Worm (Caenorhabditis elegans) whole organism, L4 larva: ENCODE results near the gene R01E6.5.

Source experiments
- F44E2.7 ChIP-seq: fragments of 200-800 bp; sonication (Bioruptor generic); IDR thresholded peaks from 2 replicates; pipeline ENCODE4 v2.1.2; 2022; ENCODE audit warnings: missing genetic modification characterization, missing compliant biosample characterization
- F49E8.2 ChIP-seq: sonication (generic microtip); optimal IDR thresholded peaks from 2 replicates; lab custom pipeline; 2016; ENCODE audit warnings: missing compliant biosample characterization, mild to moderate bottlenecking, missing genetic modification characterization, borderline replicate concordance
- R02D3.7 ChIP-seq: fragments of 150-350 bp; sonication (generic microtip); optimal IDR thresholded peaks from 3 replicates; lab custom pipeline; 2014; ENCODE audit warnings: missing biosample characterization, missing genetic modification characterization
- T26A8.4 ChIP-seq: fragments of 200-800 bp; sonication (Bioruptor generic); IDR thresholded peaks from 2 replicates; pipeline ENCODE4 v1.3.6; 2022; ENCODE audit warnings: missing genetic modification characterization, missing compliant biosample characterization
- ZK337.2 ChIP-seq: fragments of 200-800 bp; sonication (Bioruptor generic); IDR thresholded peaks from 2 replicates; pipeline ENCODE4 v1.3.6; 2022; ENCODE audit warnings: missing genetic modification reagents, missing genetic modification characterization, missing compliant biosample characterization
- ZK546.5 ChIP-seq, 2 experiments: sonication (generic microtip); optimal IDR thresholded peaks; 2 replicates each; lab custom pipeline; 2017; ENCODE audit warnings: missing biosample characterization in 2 of 2, missing genetic modification characterization in 2 of 2
- aha-1 ChIP-seq: fragments of 150-350 bp; peaks from one replicate; lab custom pipeline; 2014; ENCODE audit warnings: missing biosample characterization, missing genetic modification characterization
- aly-2 ChIP-seq: sonication (generic microtip); optimal IDR thresholded peaks from 2 replicates; lab custom pipeline; 2018; ENCODE audit warnings: missing biosample characterization, missing genetic modification characterization
- ama-1 ChIP-seq: fragments of 150-350 bp; optimal IDR thresholded peaks from 2 replicates; lab custom pipeline; 2014; ENCODE audit warnings: inconsistent platforms, mixed read lengths
- attf-4 ChIP-seq: sonication (generic microtip); optimal IDR thresholded peaks from 3 replicates; lab custom pipeline; 2017; ENCODE audit warnings: missing biosample characterization, missing genetic modification characterization
- ceh-28 ChIP-seq: fragments of 150-350 bp; optimal IDR thresholded peaks from 2 replicates; lab custom pipeline; 2014; ENCODE audit warnings: missing biosample characterization, missing genetic modification reagents, missing genetic modification characterization
- ceh-32 ChIP-seq: sonication (generic microtip); optimal IDR thresholded peaks from 2 replicates; lab custom pipeline; 2016; ENCODE audit warnings: mild to moderate bottlenecking, missing genetic modification characterization, missing compliant biosample characterization; ENCODE audit not compliant: poor library complexity
- ceh-44 ChIP-seq: fragments of 200-800 bp; sonication (Bioruptor generic); IDR thresholded peaks from 2 replicates; pipeline ENCODE4 v1.3.6; 2022; ENCODE audit warnings: missing genetic modification reagents, missing genetic modification characterization, missing compliant biosample characterization
- ctbp-1 ChIP-seq: fragments of 200-800 bp; sonication (Bioruptor generic); IDR thresholded peaks from 2 replicates; pipeline ENCODE4 v1.3.6; 2022; ENCODE audit warnings: missing genetic modification reagents, missing genetic modification characterization, missing compliant biosample characterization
- dmd-8 ChIP-seq: fragments of 200-800 bp; sonication (Bioruptor generic); IDR thresholded peaks from 2 replicates; pipeline ENCODE4 v1.3.6; 2022; ENCODE audit warnings: missing genetic modification characterization, missing compliant biosample characterization
- dmd-9 ChIP-seq: fragments of 200-800 bp; sonication (Bioruptor generic); IDR thresholded peaks from 2 replicates; pipeline ENCODE4 v1.3.6; 2022; ENCODE audit warnings: missing genetic modification reagents, missing genetic modification characterization, missing compliant biosample characterization
- duxl-1 ChIP-seq: sonication (generic microtip); optimal IDR thresholded peaks from 2 replicates; lab custom pipeline; 2016; ENCODE audit warnings: mild to moderate bottlenecking, missing genetic modification characterization, moderate library complexity, missing compliant biosample characterization; ENCODE audit not compliant: poor library complexity
- egl-27 ChIP-seq: sonication (generic microtip); optimal IDR thresholded peaks from 3 replicates; lab custom pipeline; 2017; ENCODE audit warnings: missing biosample characterization, missing genetic modification reagents, missing genetic modification characterization
- egl-43 ChIP-seq: fragments of 200-800 bp; sonication (Bioruptor generic); IDR thresholded peaks from 2 replicates; pipeline ENCODE4 v1.3.6; 2022; ENCODE audit warnings: missing genetic modification reagents, missing genetic modification characterization, missing compliant biosample characterization
- fos-1 ChIP-seq: fragments of 150-350 bp; optimal IDR thresholded peaks from 2 replicates; lab custom pipeline; 2014; ENCODE audit warnings: missing biosample characterization, missing genetic modification characterization
- gei-8 ChIP-seq: fragments of 200-800 bp; sonication (Bioruptor generic); optimal IDR thresholded peaks from 2 replicates; lab custom pipeline; 2018; ENCODE audit warnings: mild to moderate bottlenecking, missing genetic modification characterization, missing compliant biosample characterization
- hlh-11 ChIP-seq: fragments of 200-800 bp; sonication (Bioruptor generic); optimal IDR thresholded peaks from 2 replicates; lab custom pipeline; 2018; ENCODE audit warnings: mild to moderate bottlenecking, missing genetic modification characterization, missing compliant biosample characterization
- lin-13 ChIP-seq: fragments of 150-350 bp; optimal IDR thresholded peaks from 2 replicates; lab custom pipeline; 2014; ENCODE audit warnings: missing biosample characterization, missing genetic modification reagents, missing genetic modification characterization
- lin-29 ChIP-seq: fragments of 200-800 bp; sonication (Bioruptor generic); IDR thresholded peaks from 2 replicates; pipeline ENCODE4 v1.3.6; 2022; ENCODE audit warnings: missing genetic modification reagents, missing genetic modification characterization, missing compliant biosample characterization
- lin-39 ChIP-seq: fragments of 150-350 bp; optimal IDR thresholded peaks from 2 replicates; lab custom pipeline; 2014; ENCODE audit warnings: missing biosample characterization, missing genetic modification reagents, missing genetic modification characterization
- lir-3 ChIP-seq: sonication (generic microtip); optimal IDR thresholded peaks from 2 replicates; lab custom pipeline; 2016; ENCODE audit warnings: mild to moderate bottlenecking, missing genetic modification characterization, missing compliant biosample characterization
- madf-5 ChIP-seq, 2 experiments: fragments of 200-800 bp; sonication (Bioruptor generic); IDR thresholded peaks; 2 replicates each; pipeline ENCODE4 v1.3.6; 2022; ENCODE audit warnings: missing compliant biosample characterization in 2 of 2, missing genetic modification characterization in 2 of 2
- madf-9 ChIP-seq: fragments of 200-800 bp; sonication (Bioruptor generic); conservative IDR thresholded peaks from 2 replicates; pipeline ENCODE4 v1.3.6; 2022; ENCODE audit warnings: missing genetic modification reagents, missing genetic modification characterization, missing compliant biosample characterization
- mdl-1 ChIP-seq, 2 experiments: fragments of 150-350 bp in 1 of 2; sonication (generic microtip) in 1 of 2; optimal IDR thresholded peaks; 2 replicates each; lab custom pipeline; 2014 to 2017; ENCODE audit warnings: missing biosample characterization in 2 of 2, missing genetic modification characterization in 2 of 2
- mdt-29 ChIP-seq: fragments of 200-800 bp; sonication (Bioruptor generic); IDR thresholded peaks from 2 replicates; pipeline ENCODE4 v1.3.6; 2022; ENCODE audit warnings: missing genetic modification reagents, missing genetic modification characterization, missing compliant biosample characterization
- mxl-2 ChIP-seq: fragments of 200-800 bp; sonication (Bioruptor generic); conservative IDR thresholded peaks from 2 replicates; pipeline ENCODE4 v1.3.6; 2022; ENCODE audit warnings: missing genetic modification reagents, missing genetic modification characterization, missing compliant biosample characterization
- mxl-3 ChIP-seq: fragments of 200-800 bp; sonication (Bioruptor generic); optimal IDR thresholded peaks from 2 replicates; lab custom pipeline; 2018; ENCODE audit warnings: mild to moderate bottlenecking, missing genetic modification characterization, missing compliant biosample characterization
- nhr-111 ChIP-seq: fragments of 200-800 bp; sonication (Bioruptor generic); optimal IDR thresholded peaks from 2 replicates; lab custom pipeline; 2018; ENCODE audit warnings: mild to moderate bottlenecking, missing genetic modification characterization, missing compliant biosample characterization
- nhr-25 ChIP-seq: sonication (generic microtip); optimal IDR thresholded peaks from 2 replicates; lab custom pipeline; 2017; ENCODE audit warnings: missing genetic modification characterization, mild to moderate bottlenecking, missing compliant biosample characterization, antibody characterized with exemption, moderate library complexity, borderline replicate concordance; ENCODE audit not compliant: insufficient read depth
- nhr-28 ChIP-seq: fragments of 150-350 bp; optimal IDR thresholded peaks from 2 replicates; lab custom pipeline; 2014; ENCODE audit warnings: missing biosample characterization, missing genetic modification characterization
- nhr-42 ChIP-seq: fragments of 200-800 bp; sonication (Bioruptor generic); IDR thresholded peaks from 2 replicates; pipeline ENCODE4 v1.3.6; 2022; ENCODE audit warnings: missing genetic modification characterization, missing compliant biosample characterization
- nhr-6 ChIP-seq: fragments of 150-350 bp; optimal IDR thresholded peaks from 2 replicates; lab custom pipeline; 2014; ENCODE audit warnings: missing biosample characterization, missing genetic modification characterization
- nhr-76 ChIP-seq: fragments of 150-350 bp; optimal IDR thresholded peaks from 2 replicates; lab custom pipeline; 2014; ENCODE audit warnings: missing biosample characterization, missing genetic modification characterization
- nhr-77 ChIP-seq: fragments of 150-350 bp; optimal IDR thresholded peaks from 2 replicates; lab custom pipeline; 2014; ENCODE audit warnings: missing biosample characterization, missing genetic modification characterization
- pqm-1 ChIP-seq: sonication (generic microtip); optimal IDR thresholded peaks from 2 replicates; lab custom pipeline; 2017; ENCODE audit warnings: missing biosample characterization, missing genetic modification characterization
- sdz-12 ChIP-seq: fragments of 200-800 bp; sonication (Bioruptor generic); optimal IDR thresholded peaks from 2 replicates; lab custom pipeline; 2018; ENCODE audit warnings: mild to moderate bottlenecking, missing genetic modification characterization, missing compliant biosample characterization
- set-16 ChIP-seq: fragments of 200-800 bp; sonication (Bioruptor generic); IDR thresholded peaks from 2 replicates; pipeline ENCODE4 v1.3.6; 2022; ENCODE audit warnings: missing genetic modification reagents, missing genetic modification characterization, missing compliant biosample characterization
- skn-1 ChIP-seq: fragments of 150-350 bp; optimal IDR thresholded peaks from 2 replicates; lab custom pipeline; 2014; ENCODE audit warnings: missing biosample characterization, missing genetic modification characterization
- snpc-1.2 ChIP-seq: fragments of 200-800 bp; sonication (Bioruptor generic); IDR thresholded peaks from 2 replicates; pipeline ENCODE4 v1.3.6; 2022; ENCODE audit warnings: missing genetic modification reagents, missing genetic modification characterization, missing compliant biosample characterization
- tag-97 ChIP-seq: fragments of 200-800 bp; sonication (Bioruptor generic); IDR thresholded peaks from 2 replicates; pipeline ENCODE4 v1.3.6; 2022; ENCODE audit warnings: missing genetic modification characterization, missing compliant biosample characterization
- unc-62 ChIP-seq, 3 experiments: fragments of 150-350 bp in 1 of 3; sonication (generic microtip); optimal IDR thresholded peaks in 2 of 3; peaks in 1 of 3; 1 replicate in 1 of 3; 2 replicates in 2 of 3; lab custom pipeline; 2014 to 2017; ENCODE audit warnings: missing biosample characterization in 3 of 3, missing genetic modification characterization in 3 of 3, missing genetic modification reagents in 3 of 3, missing genotype in 1 of 3
- vab-7 ChIP-seq: fragments of 200-800 bp; sonication (Bioruptor generic); IDR thresholded peaks from 2 replicates; pipeline ENCODE4 v1.3.6; 2022; ENCODE audit warnings: missing genetic modification reagents, missing genetic modification characterization, missing compliant biosample characterization
- zfp-2 ChIP-seq: sonication (generic microtip); optimal IDR thresholded peaks from 2 replicates; lab custom pipeline; 2016; ENCODE audit warnings: mild to moderate bottlenecking, missing genetic modification characterization, missing compliant biosample characterization
- zip-11 ChIP-seq: fragments of 200-800 bp; sonication (Bioruptor generic); IDR thresholded peaks from 2 replicates; pipeline ENCODE4 v1.3.6; 2022; ENCODE audit warnings: missing genetic modification characterization, missing compliant biosample characterization
- zip-2 ChIP-seq: fragments of 150-350 bp; optimal IDR thresholded peaks from 2 replicates; lab custom pipeline; 2014; ENCODE audit warnings: missing biosample characterization, missing genetic modification characterization
- ztf-11 ChIP-seq: fragments of 150-350 bp; optimal IDR thresholded peaks from 2 replicates; lab custom pipeline; 2014; ENCODE audit warnings: missing biosample characterization, missing genetic modification characterization
- ztf-7 ChIP-seq: fragments of 150-350 bp; optimal IDR thresholded peaks from 2 replicates; lab custom pipeline; 2014; ENCODE audit warnings: missing biosample characterization, missing genetic modification characterization

R01E6.5 gene

ce11 chrX:13511796-13512195 is 25.1 kb upstream of the R01E6.5 start (continued):
- TF ChIP-seq ceh-28 (no peak), ztf-7 (peak; percentile 36), mdt-29 (GFP tag; lab: Robert Waterston, UW) (no peak), T26A8.4 (GFP tag; lab: Robert Waterston, UW) (peak; percentile 83), ceh-32 (no peak), tag-97 (GFP tag; lab: Robert Waterston, UW) (no peak), hlh-11 (tag; lab: Kevin White, UChicago) (peak; percentile 55), nhr-25 (tag; lab: Kevin White, UChicago) (no peak), nhr-111 (peak; percentile 80), duxl-1 (tag; lab: Kevin White, UChicago) (peak; percentile 80), mxl-3 (GFP tag; lab: Kevin White, UChicago) (peak; percentile 47), vab-7 (peak; percentile 90), ztf-11 (tag; lab: Kevin White, UChicago) (no peak), pqm-1 (tag; lab: Kevin White, UChicago) (no peak), dmd-8 (GFP tag; lab: Robert Waterston, UW) (peak; percentile 90), ceh-44 (GFP tag; lab: Robert Waterston, UW) (peak; percentile 56; the same call in 1 of the 2 replicates), madf-5 (GFP tag; IDR thresholded peaks at IDR 0.05; lab: Robert Waterston, UW) (peak; percentile 73 to 91; a peak in 3 of 4 replicates), fos-1 (tag; lab: Kevin White, UChicago) (no peak), lin-29 (GFP tag; lab: Robert Waterston, UW) (peak; percentile 64; the same call in 1 of the 2 replicates), ctbp-1 (GFP tag; lab: Robert Waterston, UW) (peak; percentile 79), zfp-2 (peak; percentile 6), madf-9 (peak; percentile 76), snpc-1.2 (GFP tag; lab: Robert Waterston, UW) (peak; percentile 91), nhr-42 (GFP tag; lab: Robert Waterston, UW) (peak; percentile 59; the same call in 1 of the 2 replicates), F49E8.2 (tag; lab: Kevin White, UChicago) (peak; percentile 49), unc-62 (GFP tag; optimal IDR thresholded peaks at IDR 0.05 in 1 of 2; lab: Kevin White, UChicago) (no peak), unc-62 (tag; optimal IDR thresholded peaks at IDR 0.05; lab: Kevin White, UChicago) (no peak), nhr-28 (tag; lab: Kevin White, UChicago) (peak; percentile 39), zip-2 (tag; lab: Kevin White, UChicago) (peak; percentile 57), ZK546.5 (tag; optimal IDR thresholded peaks at IDR 0.05; lab: Kevin White, UChicago) (no peak), aha-1 (tag; lab: Kevin White, UChicago) (peak; percentile 69), R02D3.7 (tag; lab: Kevin White, UChicago) (no peak), egl-27 (tag; lab: Kevin White, UChicago) (no peak), mdl-1 (tag; optimal IDR thresholded peaks at IDR 0.05; lab: Kevin White, UChicago) (no peak), lin-39 (tag; lab: Kevin White, UChicago) (no peak), nhr-76 (tag; lab: Kevin White, UChicago) (no peak), skn-1 (tag; lab: Kevin White, UChicago) (no peak), gei-8 (GFP tag; lab: Kevin White, UChicago) (peak; percentile 12), egl-43 (GFP tag; lab: Robert Waterston, UW) (peak; percentile 92), ZK337.2 (GFP tag; lab: Robert Waterston, UW) (0 out of 2 replicates have a peak, but pooled peaks have one; percentile 64), mxl-2 (GFP tag; lab: Robert Waterston, UW) (0 out of 2 replicates have a peak, but pooled peaks have one; percentile 44), F44E2.7 (peak; percentile 87; the same call in 1 of the 2 replicates), lin-13 (GFP tag; lab: Kevin White, UChicago) (peak; percentile 14), dmd-9 (0 out of 2 replicates have a peak, but pooled peaks have one; percentile 23), attf-4 (no peak), nhr-77 (tag; lab: Kevin White, UChicago) (no peak), nhr-6 (tag; lab: Kevin White, UChicago) (peak; percentile 55), lir-3 (tag; lab: Kevin White, UChicago) (peak; percentile 71), set-16 (GFP tag; lab: Robert Waterston, UW) (no peak), ama-1 (no peak), sdz-12 (peak; percentile 7), aly-2 (no peak), zip-11 (no peak)
